Worm (Caenorhabditis elegans): Measurements from ENCODE around the gene pvf-1.

The pvf-1 gene

ce11 chrIII:1806183-1806798, 17.8 kb downstream of the pvf-1 start:
- TF ChIP-seq nhr-23 (tag; optimal IDR thresholded peaks at IDR 0.05) (no peak), ceh-28 (tag; optimal IDR thresholded peaks at IDR 0.05) (peak; percentile 92)

- TF ChIP-seq nhr-43 (tag; optimal IDR thresholded peaks at IDR 0.05; ENCODE audit: poor library complexity, severe bottlenecking) (no peak), ceh-28 (tag; optimal IDR thresholded peaks at IDR 0.05) (peak; percentile 99)
These were observed 18.6 kb downstream of the pvf-1 start for ce11 chrIII:1805415-1806008.

- TF ChIP-seq skn-1 (tag; optimal IDR thresholded peaks at IDR 0.05) (no peak), nhr-67 (tag; optimal IDR thresholded peaks at IDR 0.05) (no peak), eor-1 (tag; optimal IDR thresholded peaks at IDR 0.05) (no peak), unc-62 (GFP tag; optimal IDR thresholded peaks at IDR 0.05) (no peak), nhr-43 (tag; optimal IDR thresholded peaks at IDR 0.05; ENCODE audit: poor library complexity, severe bottlenecking) (no peak), daf-12 (tag; optimal IDR thresholded peaks at IDR 0.05) (no peak), zag-1 (tag; optimal IDR thresholded peaks at IDR 0.05) (no peak), jun-1 (tag; optimal IDR thresholded peaks at IDR 0.05) (no peak), lin-15B (tag; optimal IDR thresholded peaks at IDR 0.05) (no peak), ztf-4 (tag; optimal IDR thresholded peaks at IDR 0.05) (no peak), pha-4 (tag; optimal IDR thresholded peaks at IDR 0.05) (no peak), snpc-4 (tag; optimal IDR thresholded peaks at IDR 0.05) (no peak), fkh-2 (tag; optimal IDR thresholded peaks at IDR 0.05) (no peak), lsy-12 (tag; optimal IDR thresholded peaks at IDR 0.05) (no peak), tbx-2 (tag; optimal IDR thresholded peaks at IDR 0.05) (no peak), ceh-16 (tag; optimal IDR thresholded peaks at IDR 0.05) (no peak), ceh-28 (tag; optimal IDR thresholded peaks at IDR 0.05) (no peak), nhr-25 (tag; optimal IDR thresholded peaks at IDR 0.05) (no peak), lin-39 (tag; optimal IDR thresholded peaks at IDR 0.05) (no peak), nhr-28 (tag; optimal IDR thresholded peaks at IDR 0.05) (no peak)
These were observed 19.6 kb downstream of the pvf-1 start for ce11 chrIII:1804477-1804876.

- TF ChIP-seq lin-39 (tag; optimal IDR thresholded peaks at IDR 0.05), result no peak
- no peak for TF ChIP-seq mdl-1 (tag; optimal IDR thresholded peaks at IDR 0.05)
- TF ChIP-seq skn-1 (tag; optimal IDR thresholded peaks at IDR 0.05), result no peak
- no peak for TF ChIP-seq aly-2 (tag; optimal IDR thresholded peaks at IDR 0.05)
- TF ChIP-seq elt-2 (tag; optimal IDR thresholded peaks at IDR 0.05), result no peak
- TF ChIP-seq pha-4 (tag; optimal IDR thresholded peaks at IDR 0.05), result no peak
- TF ChIP-seq daf-12 (tag; optimal IDR thresholded peaks at IDR 0.05), result no peak
- TF ChIP-seq zag-1 (tag; optimal IDR thresholded peaks at IDR 0.05), result no peak
- no peak for TF ChIP-seq fkh-2 (tag; optimal IDR thresholded peaks at IDR 0.05)
- TF ChIP-seq ztf-4 (tag; optimal IDR thresholded peaks at IDR 0.05), result no peak
- no peak for TF ChIP-seq nfya-1 (tag; optimal IDR thresholded peaks at IDR 0.05; ENCODE audit: insufficient read depth)
- no peak for TF ChIP-seq egl-27 (tag; optimal IDR thresholded peaks at IDR 0.05)
- no peak for TF ChIP-seq ceh-28 (tag; optimal IDR thresholded peaks at IDR 0.05)
- TF ChIP-seq nhr-23 (tag; optimal IDR thresholded peaks at IDR 0.05), result no peak
- no peak for TF ChIP-seq ztf-11 (tag; optimal IDR thresholded peaks at IDR 0.05)
- no peak for TF ChIP-seq elt-3 (tag; optimal IDR thresholded peaks at IDR 0.05)
- no peak for TF ChIP-seq ceh-16 (tag; optimal IDR thresholded peaks at IDR 0.05)
- no peak for TF ChIP-seq R02D3.7 (tag; optimal IDR thresholded peaks at IDR 0.05)
These were observed 21.1 kb downstream of the pvf-1 start for ce11 chrIII:1803000-1803399.

ce11 chrIII:1799407-1799806, 24.7 kb downstream of the pvf-1 start:
- no peak for TF ChIP-seq nhr-77 (tag; optimal IDR thresholded peaks at IDR 0.05)
- TF ChIP-seq pqm-1 (tag; optimal IDR thresholded peaks at IDR 0.05), result no peak
- TF ChIP-seq mdl-1 (tag; optimal IDR thresholded peaks at IDR 0.05), result no peak
- TF ChIP-seq nfya-1 (tag; optimal IDR thresholded peaks at IDR 0.05; ENCODE audit: insufficient read depth), result no peak
- no peak for TF ChIP-seq nhr-25 (tag; optimal IDR thresholded peaks at IDR 0.05)
- no peak for TF ChIP-seq nhr-237 (tag; optimal IDR thresholded peaks at IDR 0.05)
- no peak for TF ChIP-seq fkh-10 (GFP tag; optimal IDR thresholded peaks at IDR 0.05)
- no peak for TF ChIP-seq ceh-82 (tag; optimal IDR thresholded peaks at IDR 0.05)
- no peak for TF ChIP-seq lsy-12 (tag; optimal IDR thresholded peaks at IDR 0.05)
- no peak for TF ChIP-seq sea-2 (GFP tag; optimal IDR thresholded peaks at IDR 0.05)

Measured in whole organism, L3 larva.